Worm (Caenorhabditis elegans) whole organism, L4 larva: Measurements from ENCODE around the gene gpa-12.

Source experiments
- F49E8.2 ChIP-seq: sonication (generic microtip); optimal IDR thresholded peaks from 2 replicates; lab custom pipeline; 2016; ENCODE audit warnings: missing compliant biosample characterization, mild to moderate bottlenecking, missing genetic modification characterization, borderline replicate concordance
- R02D3.7 ChIP-seq: fragments of 150-350 bp; sonication (generic microtip); optimal IDR thresholded peaks from 3 replicates; lab custom pipeline; 2014; ENCODE audit warnings: missing biosample characterization, missing genetic modification characterization
- Y105C5A.15 ChIP-seq: fragments of 200-800 bp; sonication (Bioruptor generic); IDR thresholded peaks from 2 replicates; pipeline ENCODE4 v1.3.6; 2022; ENCODE audit warnings: missing genetic modification characterization, missing compliant biosample characterization
- Y5F2A.4 ChIP-seq: fragments of 200-800 bp; sonication (Bioruptor generic); optimal IDR thresholded peaks from 2 replicates; lab custom pipeline; 2018; ENCODE audit warnings: mild to moderate bottlenecking, missing genetic modification characterization, missing compliant biosample characterization
- aha-1 ChIP-seq: fragments of 150-350 bp; peaks from one replicate; lab custom pipeline; 2014; ENCODE audit warnings: missing biosample characterization, missing genetic modification characterization
- aly-2 ChIP-seq: sonication (generic microtip); optimal IDR thresholded peaks from 2 replicates; lab custom pipeline; 2018; ENCODE audit warnings: missing biosample characterization, missing genetic modification characterization
- arid-1 ChIP-seq: fragments of 200-800 bp; sonication (Bioruptor generic); conservative IDR thresholded peaks from 2 replicates; pipeline ENCODE4 v1.3.6; 2022; ENCODE audit warnings: missing genetic modification reagents, missing genetic modification characterization, missing compliant biosample characterization
- ceh-20 ChIP-seq: fragments of 200-800 bp; sonication (Bioruptor generic); IDR thresholded peaks from 2 replicates; pipeline ENCODE4 v1.3.6; 2022; ENCODE audit warnings: missing genetic modification reagents, missing genetic modification characterization, missing compliant biosample characterization
- ceh-28 ChIP-seq: fragments of 150-350 bp; optimal IDR thresholded peaks from 2 replicates; lab custom pipeline; 2014; ENCODE audit warnings: missing biosample characterization, missing genetic modification reagents, missing genetic modification characterization
- ceh-44 ChIP-seq: fragments of 200-800 bp; sonication (Bioruptor generic); IDR thresholded peaks from 2 replicates; pipeline ENCODE4 v1.3.6; 2022; ENCODE audit warnings: missing genetic modification reagents, missing genetic modification characterization, missing compliant biosample characterization
- ceh-82 ChIP-seq: sonication (generic microtip); optimal IDR thresholded peaks from 2 replicates; lab custom pipeline; 2017; ENCODE audit warnings: missing biosample characterization, missing genetic modification characterization
- ces-1 ChIP-seq: fragments of 150-350 bp; sonication (generic microtip); optimal IDR thresholded peaks from 4 replicates; lab custom pipeline; 2014; ENCODE audit warnings: missing biosample characterization, missing genetic modification reagents, missing genetic modification characterization
- ctbp-1 ChIP-seq: fragments of 200-800 bp; sonication (Bioruptor generic); IDR thresholded peaks from 2 replicates; pipeline ENCODE4 v1.3.6; 2022; ENCODE audit warnings: missing genetic modification reagents, missing genetic modification characterization, missing compliant biosample characterization
- daf-12 ChIP-seq: fragments of 150-350 bp; optimal IDR thresholded peaks from 2 replicates; lab custom pipeline; 2014; ENCODE audit warnings: missing biosample characterization, missing genetic modification reagents, missing genetic modification characterization
- dmd-6 ChIP-seq: fragments of 200-800 bp; sonication (Bioruptor generic); IDR thresholded peaks from 2 replicates; pipeline ENCODE4 v1.3.6; 2022; ENCODE audit warnings: missing genetic modification reagents, missing genetic modification characterization, missing compliant biosample characterization
- dmd-8 ChIP-seq: fragments of 200-800 bp; sonication (Bioruptor generic); IDR thresholded peaks from 2 replicates; pipeline ENCODE4 v1.3.6; 2022; ENCODE audit warnings: missing genetic modification characterization, missing compliant biosample characterization
- duxl-1 ChIP-seq: sonication (generic microtip); optimal IDR thresholded peaks from 2 replicates; lab custom pipeline; 2016; ENCODE audit warnings: mild to moderate bottlenecking, missing genetic modification characterization, moderate library complexity, missing compliant biosample characterization; ENCODE audit not compliant: poor library complexity
- egl-43 ChIP-seq: fragments of 200-800 bp; sonication (Bioruptor generic); IDR thresholded peaks from 2 replicates; pipeline ENCODE4 v1.3.6; 2022; ENCODE audit warnings: missing genetic modification reagents, missing genetic modification characterization, missing compliant biosample characterization
- gei-8 ChIP-seq: fragments of 200-800 bp; sonication (Bioruptor generic); optimal IDR thresholded peaks from 2 replicates; lab custom pipeline; 2018; ENCODE audit warnings: mild to moderate bottlenecking, missing genetic modification characterization, missing compliant biosample characterization
- hlh-11 ChIP-seq: fragments of 200-800 bp; sonication (Bioruptor generic); optimal IDR thresholded peaks from 2 replicates; lab custom pipeline; 2018; ENCODE audit warnings: mild to moderate bottlenecking, missing genetic modification characterization, missing compliant biosample characterization
- hlh-30 ChIP-seq: sonication (generic microtip); optimal IDR thresholded peaks from 2 replicates; lab custom pipeline; 2017; ENCODE audit warnings: antibody characterized with exemption, mild to moderate bottlenecking, missing genetic modification characterization, missing compliant biosample characterization; ENCODE audit not compliant: insufficient read depth
- hmg-1.1 ChIP-seq: fragments of 200-800 bp; sonication (Bioruptor generic); IDR thresholded peaks from 2 replicates; pipeline ENCODE4 v1.3.6; 2022; ENCODE audit warnings: missing genetic modification reagents, missing genetic modification characterization, missing compliant biosample characterization
- jun-1 ChIP-seq: fragments of 150-350 bp; optimal IDR thresholded peaks from 2 replicates; lab custom pipeline; 2014; ENCODE audit warnings: missing biosample characterization, missing genetic modification reagents, missing genetic modification characterization
- lim-7 ChIP-seq: fragments of 200-800 bp; sonication (Bioruptor generic); IDR thresholded peaks from 2 replicates; pipeline ENCODE4 v1.3.6; 2022; ENCODE audit warnings: missing genetic modification characterization, missing compliant biosample characterization
- lin-1 ChIP-seq: fragments of 200-800 bp; sonication (Bioruptor generic); IDR thresholded peaks from 2 replicates; pipeline ENCODE4 v1.3.6; 2022; ENCODE audit warnings: missing genetic modification reagents, missing genetic modification characterization, missing compliant biosample characterization
- lin-13 ChIP-seq: fragments of 150-350 bp; optimal IDR thresholded peaks from 2 replicates; lab custom pipeline; 2014; ENCODE audit warnings: missing biosample characterization, missing genetic modification reagents, missing genetic modification characterization
- lin-15B ChIP-seq: fragments of 150-350 bp; sonication (generic microtip); optimal IDR thresholded peaks from 3 replicates; lab custom pipeline; 2014; ENCODE audit warnings: missing biosample characterization, missing genetic modification characterization
- lin-38 ChIP-seq: fragments of 200-800 bp; sonication (Bioruptor generic); IDR thresholded peaks from 2 replicates; pipeline ENCODE4 v1.3.6; 2022; ENCODE audit warnings: missing genetic modification reagents, missing genetic modification characterization, missing compliant biosample characterization
- madf-9 ChIP-seq: fragments of 200-800 bp; sonication (Bioruptor generic); conservative IDR thresholded peaks from 2 replicates; pipeline ENCODE4 v1.3.6; 2022; ENCODE audit warnings: missing genetic modification reagents, missing genetic modification characterization, missing compliant biosample characterization
- mep-1 ChIP-seq: fragments of 150-350 bp; sonication (generic microtip); optimal IDR thresholded peaks from 3 replicates; lab custom pipeline; 2014; ENCODE audit warnings: missing biosample characterization, missing genetic modification characterization
- mes-2 ChIP-seq: sonication (generic microtip); optimal IDR thresholded peaks from 2 replicates; lab custom pipeline; 2016; ENCODE audit warnings: missing genotype, mild to moderate bottlenecking, missing genetic modification characterization, missing compliant biosample characterization; ENCODE audit not compliant: poor library complexity, severe bottlenecking
- nhr-10 ChIP-seq: fragments of 150-350 bp; optimal IDR thresholded peaks from 2 replicates; lab custom pipeline; 2014; ENCODE audit warnings: missing biosample characterization, missing genetic modification characterization
- nhr-111 ChIP-seq: fragments of 200-800 bp; sonication (Bioruptor generic); optimal IDR thresholded peaks from 2 replicates; lab custom pipeline; 2018; ENCODE audit warnings: mild to moderate bottlenecking, missing genetic modification characterization, missing compliant biosample characterization
- nhr-48 ChIP-seq: sonication (generic microtip); optimal IDR thresholded peaks from 2 replicates; lab custom pipeline; 2016; ENCODE audit warnings: mild to moderate bottlenecking, missing genetic modification characterization, missing compliant biosample characterization
- nhr-6 ChIP-seq: fragments of 150-350 bp; optimal IDR thresholded peaks from 2 replicates; lab custom pipeline; 2014; ENCODE audit warnings: missing biosample characterization, missing genetic modification characterization
- pha-4 ChIP-seq, 2 experiments: fragments of 150-350 bp in 1 of 2; fragments of 200-800 bp in 1 of 2; sonication (Bioruptor generic) in 1 of 2; IDR thresholded peaks in 1 of 2; optimal IDR thresholded peaks in 1 of 2; 2 replicates each; pipeline versions ENCODE4 v1.3.6 to Lab custom; 2014 to 2022; ENCODE audit warnings: missing genetic modification characterization in 2 of 2, missing genetic modification reagents in 2 of 2, missing biosample characterization in 1 of 2, missing compliant biosample characterization in 1 of 2
- php-3 ChIP-seq: fragments of 200-800 bp; sonication (Bioruptor generic); IDR thresholded peaks from 2 replicates; pipeline ENCODE4 v1.3.6; 2022; ENCODE audit warnings: missing genetic modification reagents, missing genetic modification characterization, missing compliant biosample characterization
- pqm-1 ChIP-seq: sonication (generic microtip); optimal IDR thresholded peaks from 2 replicates; lab custom pipeline; 2017; ENCODE audit warnings: missing biosample characterization, missing genetic modification characterization
- rbr-2 ChIP-seq: sonication (generic microtip); optimal IDR thresholded peaks from 2 replicates; lab custom pipeline; 2016; ENCODE audit warnings: missing genotype, missing genetic modification characterization, missing compliant biosample characterization
- set-16 ChIP-seq: fragments of 200-800 bp; sonication (Bioruptor generic); IDR thresholded peaks from 2 replicates; pipeline ENCODE4 v1.3.6; 2022; ENCODE audit warnings: missing genetic modification reagents, missing genetic modification characterization, missing compliant biosample characterization
- skn-1 ChIP-seq: fragments of 150-350 bp; optimal IDR thresholded peaks from 2 replicates; lab custom pipeline; 2014; ENCODE audit warnings: missing biosample characterization, missing genetic modification characterization
- snpc-4 ChIP-seq: fragments of 150-350 bp; optimal IDR thresholded peaks from 2 replicates; lab custom pipeline; 2014; ENCODE audit warnings: missing biosample characterization, missing genetic modification characterization
- spr-1 ChIP-seq: sonication (generic microtip); optimal IDR thresholded peaks from 2 replicates; lab custom pipeline; 2016; ENCODE audit warnings: mild to moderate bottlenecking, missing genetic modification characterization, missing compliant biosample characterization
- tag-97 ChIP-seq: fragments of 200-800 bp; sonication (Bioruptor generic); IDR thresholded peaks from 2 replicates; pipeline ENCODE4 v1.3.6; 2022; ENCODE audit warnings: missing genetic modification characterization, missing compliant biosample characterization
- unc-39 ChIP-seq: sonication (generic microtip); optimal IDR thresholded peaks from 2 replicates; lab custom pipeline; 2017; ENCODE audit warnings: missing biosample characterization, missing genetic modification characterization
- unc-62 ChIP-seq, 3 experiments: fragments of 150-350 bp in 1 of 3; sonication (generic microtip); optimal IDR thresholded peaks in 2 of 3; peaks in 1 of 3; 1 replicate in 1 of 3; 2 replicates in 2 of 3; lab custom pipeline; 2014 to 2017; ENCODE audit warnings: missing biosample characterization in 3 of 3, missing genetic modification characterization in 3 of 3, missing genetic modification reagents in 3 of 3, missing genotype in 1 of 3
- zag-1 ChIP-seq: fragments of 150-350 bp; optimal IDR thresholded peaks from 2 replicates; lab custom pipeline; 2014; ENCODE audit warnings: missing biosample characterization, missing genetic modification characterization
- zfp-2 ChIP-seq: sonication (generic microtip); optimal IDR thresholded peaks from 2 replicates; lab custom pipeline; 2016; ENCODE audit warnings: mild to moderate bottlenecking, missing genetic modification characterization, missing compliant biosample characterization
- zip-11 ChIP-seq: fragments of 200-800 bp; sonication (Bioruptor generic); IDR thresholded peaks from 2 replicates; pipeline ENCODE4 v1.3.6; 2022; ENCODE audit warnings: missing genetic modification characterization, missing compliant biosample characterization
- zip-2 ChIP-seq: fragments of 150-350 bp; optimal IDR thresholded peaks from 2 replicates; lab custom pipeline; 2014; ENCODE audit warnings: missing biosample characterization, missing genetic modification characterization
- ztf-7 ChIP-seq: fragments of 150-350 bp; optimal IDR thresholded peaks from 2 replicates; lab custom pipeline; 2014; ENCODE audit warnings: missing biosample characterization, missing genetic modification characterization

gpa-12 gene

ce11 chrX:9264636-9265035 lies 21.3 kb downstream of the gpa-12 start:
- TF ChIP-seq lim-7 (GFP tag; lab: Robert Waterston, UW) (peak; percentile 37; the same call in 1 of the 2 replicates), arid-1 (GFP tag; lab: Robert Waterston, UW) (no peak), gei-8 (GFP tag; lab: Kevin White, UChicago) (no peak), skn-1 (tag; lab: Kevin White, UChicago) (no peak), php-3 (GFP tag; lab: Robert Waterston, UW) (peak; percentile 98), Y5F2A.4 (no peak), aha-1 (tag; lab: Kevin White, UChicago) (peak; percentile 82), set-16 (no peak; the same call in 1 of the 2 replicates), pha-4 (GFP tag; IDR thresholded peaks at IDR 0.05; lab: Robert Waterston, UW) (peak; percentile 56; the same call in 1 of the 2 replicates), pha-4 (tag; optimal IDR thresholded peaks at IDR 0.05; lab: Kevin White, UChicago) (no peak), ceh-20 (peak; percentile 82), mes-2 (peak; percentile 50), lin-13 (peak; percentile 17), R02D3.7 (tag; lab: Kevin White, UChicago) (no peak), nhr-111 (GFP tag; lab: Kevin White, UChicago) (no peak), egl-43 (GFP tag; lab: Robert Waterston, UW) (no peak), dmd-8 (no peak), nhr-10 (peak; percentile 12), ceh-44 (no peak), zip-11 (GFP tag; lab: Robert Waterston, UW) (no peak), lin-38 (peak; percentile 29; the same call in 1 of the 2 replicates), daf-12 (tag; lab: Kevin White, UChicago) (no peak), ces-1 (no peak), zip-2 (tag; lab: Kevin White, UChicago) (peak; percentile 16), hmg-1.1 (GFP tag; lab: Robert Waterston, UW) (no peak), unc-62 (GFP tag; optimal IDR thresholded peaks at IDR 0.05 in 1 of 2; lab: Kevin White, UChicago) (peak in 1 of 2 experiments; percentile 86), unc-62 (tag; optimal IDR thresholded peaks at IDR 0.05; lab: Kevin White, UChicago) (no peak), nhr-6 (tag; lab: Kevin White, UChicago) (no peak), F49E8.2 (tag; lab: Kevin White, UChicago) (no peak), lin-1 (peak; percentile 72), hlh-11 (tag; lab: Kevin White, UChicago) (peak; percentile 94), lin-15B (no peak), ctbp-1 (GFP tag; lab: Robert Waterston, UW) (no peak), madf-9 (GFP tag; lab: Robert Waterston, UW) (0 out of 2 replicates have a peak, but pooled peaks have one; percentile 27), spr-1 (no peak), ceh-82 (no peak), dmd-6 (peak; percentile 93), ztf-7 (tag; lab: Kevin White, UChicago) (no peak), hlh-30 (tag; lab: Kevin White, UChicago) (peak; percentile 94), Y105C5A.15 (GFP tag; lab: Robert Waterston, UW) (no peak), snpc-4 (tag; lab: Kevin White, UChicago) (no peak), jun-1 (no peak), nhr-48 (tag; lab: Kevin White, UChicago) (peak; percentile 32), rbr-2 (no peak), ceh-28 (tag; lab: Kevin White, UChicago) (no peak), aly-2 (no peak), zag-1 (tag; lab: Kevin White, UChicago) (no peak), duxl-1 (tag; lab: Kevin White, UChicago) (no peak), pqm-1 (tag; lab: Kevin White, UChicago) (peak; percentile 76), unc-39 (tag; lab: Kevin White, UChicago) (no peak), zfp-2 (tag; lab: Kevin White, UChicago) (no peak), tag-97 (GFP tag; lab: Robert Waterston, UW) (0 out of 2 replicates have a peak, but pooled peaks have one; percentile 53), mep-1 (tag; lab: Kevin White, UChicago) (peak; percentile 57)
